Worm (Caenorhabditis elegans): ENCODE data around the gene F46F3.3.

The F46F3.3 gene

ce11 chrV:11641298-11641787 lies 25.9 kb upstream of the F46F3.3 start (continued):
- no peak for TF ChIP-seq unc-30 (tag; optimal IDR thresholded peaks at IDR 0.05)
- peak; percentile 94 for TF ChIP-seq fkh-10 (GFP tag; optimal IDR thresholded peaks at IDR 0.05)
- TF ChIP-seq nhr-77 (tag; optimal IDR thresholded peaks at IDR 0.05): peak; percentile 13
- TF ChIP-seq mef-2 (tag; optimal IDR thresholded peaks at IDR 0.05): peak; percentile 32
- no peak for TF ChIP-seq aha-1 (tag; optimal IDR thresholded peaks at IDR 0.05)
- TF ChIP-seq tlp-1 (tag; optimal IDR thresholded peaks at IDR 0.05): no peak
- TF ChIP-seq nhr-12 (tag; optimal IDR thresholded peaks at IDR 0.05): no peak
- no peak for TF ChIP-seq hpl-2 (GFP tag; optimal IDR thresholded peaks at IDR 0.05)
- TF ChIP-seq tbx-2 (tag; optimal IDR thresholded peaks at IDR 0.05): peak; percentile 46
- TF ChIP-seq aly-2 (tag; optimal IDR thresholded peaks at IDR 0.05): no peak
- TF ChIP-seq lsy-2 (tag; optimal IDR thresholded peaks at IDR 0.05): peak; percentile 57 to 74
- TF ChIP-seq efl-1 (optimal IDR thresholded peaks at IDR 0.05): peak; percentile 39 to 41
- peak in 1 of 2 experiments; percentile 17 for TF ChIP-seq efl-1 (GFP tag; optimal IDR thresholded peaks at IDR 0.05 in 1 of 2)
- TF ChIP-seq efl-3 (GFP tag; optimal IDR thresholded peaks at IDR 0.05): no peak
- TF ChIP-seq ceh-90 (tag; optimal IDR thresholded peaks at IDR 0.05): no peak
- TF ChIP-seq unc-62 (GFP tag; optimal IDR thresholded peaks at IDR 0.05): no peak
- TF ChIP-seq ceh-88 (GFP tag; IDR thresholded peaks at IDR 0.05): no peak
- TF ChIP-seq ztf-11 (tag; optimal IDR thresholded peaks at IDR 0.05): peak in 1 of 2 experiments; percentile 44
- TF ChIP-seq nhr-85 (tag): no peak
- TF ChIP-seq mab-9 (GFP tag; IDR thresholded peaks at IDR 0.05): no peak
- no peak for TF ChIP-seq alr-1 (tag; optimal IDR thresholded peaks at IDR 0.05; ENCODE audit: borderline replicate concordance)
- TF ChIP-seq isw-1 (GFP tag; IDR thresholded peaks at IDR 0.05): peak; percentile 30; the same call in 1 of the 2 replicates
- no peak for TF ChIP-seq grh-1 (GFP tag; IDR thresholded peaks at IDR 0.05)
- no peak for TF ChIP-seq lin-39 (tag; optimal IDR thresholded peaks at IDR 0.05)
- TF ChIP-seq swsn-7 (tag; optimal IDR thresholded peaks at IDR 0.05): peak; percentile 58
- TF ChIP-seq egl-27 (tag; optimal IDR thresholded peaks at IDR 0.05): no peak
- no peak for TF ChIP-seq nhr-28 (tag; optimal IDR thresholded peaks at IDR 0.05)
- no peak for TF ChIP-seq nhr-237 (tag; optimal IDR thresholded peaks at IDR 0.05)
- no peak for TF ChIP-seq zip-4 (GFP tag; optimal IDR thresholded peaks at IDR 0.05)
- no peak for TF ChIP-seq fkh-4 (tag; optimal IDR thresholded peaks at IDR 0.05; ENCODE audit: borderline replicate concordance)
- no peak for TF ChIP-seq ama-1 (optimal IDR thresholded peaks at IDR 0.05)
- TF ChIP-seq fkh-8 (tag; optimal IDR thresholded peaks at IDR 0.05): peak; percentile 83
- no peak for TF ChIP-seq blmp-1 (tag; optimal IDR thresholded peaks at IDR 0.05)
- TF ChIP-seq F16B12.6 (tag; optimal IDR thresholded peaks at IDR 0.05): no peak
- peak; percentile 33 for TF ChIP-seq irx-1 (tag; optimal IDR thresholded peaks at IDR 0.05)
- TF ChIP-seq sox-4 (tag; optimal IDR thresholded peaks at IDR 0.05): no peak
- TF ChIP-seq nhr-47 (tag; optimal IDR thresholded peaks at IDR 0.05): peak; percentile 71
- TF ChIP-seq ceh-82 (tag; optimal IDR thresholded peaks at IDR 0.05): peak in 2 of 3 experiments; percentile 28 to 49
- peak; percentile 68 for TF ChIP-seq unc-86 (tag; optimal IDR thresholded peaks at IDR 0.05)
- TF ChIP-seq nhr-19 (GFP tag; conservative IDR thresholded peaks at IDR 0.05): 0 out of 2 replicates have a peak, but pooled peaks have one; percentile 2

ce11 chrV:11644166-11644565 lies 23.1 kb upstream of the F46F3.3 start, which contains the start of gene bir-1:
Gene bir-1 (plus strand): TSS chrV:11644477.
- TF ChIP-seq efl-3 (GFP tag; optimal IDR thresholded peaks at IDR 0.05): no peak
- TF ChIP-seq ztf-11 (tag; optimal IDR thresholded peaks at IDR 0.05): peak in 1 of 2 experiments; percentile 60
- TF ChIP-seq mef-2 (tag; optimal IDR thresholded peaks at IDR 0.05): no peak
- TF ChIP-seq sup-37 (GFP tag; optimal IDR thresholded peaks at IDR 0.05): no peak
- peak; percentile 62 for TF ChIP-seq nhr-85 (tag)
- TF ChIP-seq jun-1 (tag; optimal IDR thresholded peaks at IDR 0.05): no peak
- no peak for TF ChIP-seq fkh-10 (GFP tag; optimal IDR thresholded peaks at IDR 0.05)
- TF ChIP-seq ama-1 (optimal IDR thresholded peaks at IDR 0.05): no peak
- TF ChIP-seq pag-3 (tag; optimal IDR thresholded peaks at IDR 0.05; ENCODE audit: borderline replicate concordance, insufficient read depth): peak; percentile 19
- TF ChIP-seq tlp-1 (tag; optimal IDR thresholded peaks at IDR 0.05): no peak
- TF ChIP-seq aly-2 (tag; optimal IDR thresholded peaks at IDR 0.05): no peak
- TF ChIP-seq aha-1 (tag; optimal IDR thresholded peaks at IDR 0.05): no peak
- TF ChIP-seq tbx-2 (tag; optimal IDR thresholded peaks at IDR 0.05): peak; percentile 68
- no peak for TF ChIP-seq ets-5 (GFP tag; IDR thresholded peaks at IDR 0.05)
- no peak for TF ChIP-seq elt-2 (tag; optimal IDR thresholded peaks at IDR 0.05)
- peak; percentile 18 for TF ChIP-seq nhr-77 (tag; optimal IDR thresholded peaks at IDR 0.05)
- TF ChIP-seq Y116A8C.19 (tag; optimal IDR thresholded peaks at IDR 0.05; ENCODE audit: borderline replicate concordance): no peak
- peak; percentile 52 for TF ChIP-seq irx-1 (tag; optimal IDR thresholded peaks at IDR 0.05)
- TF ChIP-seq zip-4 (GFP tag; optimal IDR thresholded peaks at IDR 0.05): no peak
- TF ChIP-seq lin-13 (GFP tag; optimal IDR thresholded peaks at IDR 0.05): peak; percentile 2
- TF ChIP-seq nhr-76 (tag; optimal IDR thresholded peaks at IDR 0.05): no peak
- no peak for TF ChIP-seq hlh-4 (tag; optimal IDR thresholded peaks at IDR 0.05)
- peak; percentile 49 for TF ChIP-seq nhr-20 (tag; optimal IDR thresholded peaks at IDR 0.05)
- TF ChIP-seq unc-30 (tag; optimal IDR thresholded peaks at IDR 0.05): no peak
- peak; percentile 50 for TF ChIP-seq snpc-4 (tag; optimal IDR thresholded peaks at IDR 0.05)
- no peak for TF ChIP-seq nhr-11 (tag; optimal IDR thresholded peaks at IDR 0.05)
- peak; percentile 52 to 80 for TF ChIP-seq lsy-2 (tag; optimal IDR thresholded peaks at IDR 0.05)
